Worm (Caenorhabditis elegans) whole organism, midembryonic: Measurements from ENCODE around the gene fip-7.
"Not testable (repeated sequence)": the region's sequence is repeated elsewhere in the genome, so short reads cannot be mapped to it uniquely, and the experiment has no call there.

Experiments
- T22C8.4 ChIP-seq: fragments of 200-800 bp; sonication (Bioruptor generic); IDR thresholded peaks from 2 replicates; pipeline ENCODE4 v1.3.6; 2022; ENCODE audit warnings: missing genetic modification characterization, missing compliant biosample characterization
- flt-1 ChIP-seq: fragments of 200-800 bp; sonication (Bioruptor generic); IDR thresholded peaks from 2 replicates; pipeline ENCODE4 v1.3.6; 2022; ENCODE audit warnings: missing genetic modification characterization, missing compliant biosample characterization
- klf-2 ChIP-seq: fragments of 200-800 bp; sonication (Bioruptor generic); conservative IDR thresholded peaks from 2 replicates; pipeline ENCODE4 v1.3.6; 2022; ENCODE audit warnings: missing genetic modification reagents, missing genetic modification characterization, missing compliant biosample characterization
- ref-1 ChIP-seq: fragments of 200-800 bp; sonication (Bioruptor generic); conservative IDR thresholded peaks from 2 replicates; pipeline ENCODE4 v1.3.6; 2022; ENCODE audit warnings: missing genetic modification reagents, missing genetic modification characterization, missing compliant biosample characterization
- tab-1 ChIP-seq: fragments of 200-800 bp; sonication (Bioruptor generic); IDR thresholded peaks from 2 replicates; pipeline ENCODE4 v1.3.6; 2022; ENCODE audit warnings: missing genetic modification characterization, missing compliant biosample characterization
- ztf-29 ChIP-seq: fragments of 200-800 bp; sonication (Bioruptor generic); IDR thresholded peaks from 2 replicates; pipeline ENCODE4 v1.3.6; 2022; ENCODE audit warnings: missing genetic modification reagents, missing genetic modification characterization, missing compliant biosample characterization

DNA sequence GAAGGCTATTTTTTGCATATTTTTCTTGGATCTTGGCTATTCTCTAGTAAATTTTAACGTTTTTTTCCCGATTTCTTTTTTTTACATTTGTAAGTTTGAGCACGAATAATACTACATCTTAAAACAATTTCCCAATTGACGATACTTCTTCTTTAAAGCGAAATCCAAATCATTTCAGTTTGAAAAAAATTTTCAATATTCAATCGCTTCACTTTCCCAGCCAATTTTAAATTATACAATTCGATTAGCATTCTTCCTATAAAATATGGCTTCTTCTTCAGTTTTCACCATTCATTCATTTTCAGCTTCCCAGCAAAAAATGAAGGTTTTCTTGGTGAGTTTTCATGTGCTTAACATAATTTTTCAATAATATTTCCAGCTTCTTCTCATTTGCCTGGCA is at the start of gene fip-7:
- TF ChIP-seq tab-1, ref-1, flt-1, T22C8.4, klf-2, ztf-29 (GFP tag; lab: Robert Waterston, UW): not testable (repeated sequence)
